Worm (Caenorhabditis elegans) whole organism, young adult: Measurements from ENCODE around the gene C06A6.2.

ENCODE experiments used
- B0261.1 ChIP-seq: sonication (generic microtip); optimal IDR thresholded peaks from 2 replicates; lab custom pipeline; 2016; ENCODE audit warnings: mild to moderate bottlenecking, missing genetic modification characterization, moderate library complexity, missing compliant biosample characterization
- C06A6.2 ChIP-seq: fragments of 200-800 bp; sonication (Bioruptor generic); conservative IDR thresholded peaks from 2 replicates; pipeline ENCODE4 v1.3.6; 2022; ENCODE audit warnings: missing genetic modification characterization, missing compliant biosample characterization
- F39B2.1 ChIP-seq: fragments of 200-800 bp; sonication (Bioruptor generic); IDR thresholded peaks from 2 replicates; pipeline ENCODE4 v1.3.6; 2022; ENCODE audit warnings: missing genetic modification reagents, missing genetic modification characterization, missing compliant biosample characterization
- F52B5.7 ChIP-seq: sonication (generic microtip); optimal IDR thresholded peaks from 2 replicates; lab custom pipeline; 2016; ENCODE audit warnings: mild to moderate bottlenecking, missing genetic modification characterization, missing compliant biosample characterization
- K11D2.4 ChIP-seq: fragments of 200-800 bp; sonication (Bioruptor generic); IDR thresholded peaks from 2 replicates; pipeline ENCODE4 v1.3.6; 2022; ENCODE audit warnings: missing genetic modification reagents, missing genetic modification characterization, missing compliant biosample characterization
- K12H6.12 ChIP-seq: fragments of 200-800 bp; sonication (Bioruptor generic); optimal IDR thresholded peaks from 2 replicates; lab custom pipeline; 2018; ENCODE audit warnings: mild to moderate bottlenecking, missing genetic modification characterization, missing compliant biosample characterization
- Y53G8AR.9 ChIP-seq: fragments of 200-800 bp; sonication (Bioruptor generic); conservative IDR thresholded peaks from 2 replicates; pipeline ENCODE4 v1.3.6; 2022; ENCODE audit warnings: missing genetic modification reagents, missing genetic modification characterization, missing compliant biosample characterization
- Y56A3A.18 ChIP-seq: fragments of 200-800 bp; sonication (Bioruptor generic); IDR thresholded peaks from 2 replicates; pipeline ENCODE4 v1.3.6; 2022; ENCODE audit warnings: missing genetic modification reagents, missing genetic modification characterization, missing compliant biosample characterization
- Y95B8A.8 ChIP-seq: fragments of 200-800 bp; sonication (Bioruptor generic); IDR thresholded peaks from 2 replicates; pipeline ENCODE4 v1.3.6; 2022; ENCODE audit warnings: missing genetic modification reagents, missing genetic modification characterization, missing compliant biosample characterization
- ZK185.1 ChIP-seq: sonication (generic microtip); optimal IDR thresholded peaks from 2 replicates; lab custom pipeline; 2016; ENCODE audit warnings: mild to moderate bottlenecking, missing genetic modification characterization, missing compliant biosample characterization; ENCODE audit not compliant: poor library complexity, severe bottlenecking
- akir-1 ChIP-seq: fragments of 200-800 bp; sonication (Bioruptor generic); optimal IDR thresholded peaks from 2 replicates; lab custom pipeline; 2018; ENCODE audit warnings: mild to moderate bottlenecking, missing genetic modification characterization, moderate library complexity, missing compliant biosample characterization
- aptf-2 ChIP-seq: fragments of 200-800 bp; sonication (Bioruptor generic); conservative IDR thresholded peaks from 2 replicates; pipeline ENCODE4 v1.3.6; 2022; ENCODE audit warnings: missing genetic modification reagents, missing genetic modification characterization, missing compliant biosample characterization
- athp-1 ChIP-seq: sonication (generic microtip); optimal IDR thresholded peaks from 2 replicates; lab custom pipeline; 2017; ENCODE audit warnings: mild to moderate bottlenecking, missing genetic modification characterization, missing compliant biosample characterization
- attf-6 ChIP-seq: fragments of 200-800 bp; sonication (Bioruptor generic); IDR thresholded peaks from 2 replicates; pipeline ENCODE4 v1.3.6; 2022; ENCODE audit warnings: missing genetic modification reagents, missing genetic modification characterization, missing compliant biosample characterization
- ccch-3 ChIP-seq: fragments of 200-800 bp; sonication (Bioruptor generic); optimal IDR thresholded peaks from 2 replicates; lab custom pipeline; 2018; ENCODE audit warnings: mild to moderate bottlenecking, missing genetic modification characterization, missing compliant biosample characterization
- ceh-79 ChIP-seq: sonication (generic microtip); optimal IDR thresholded peaks from 2 replicates; lab custom pipeline; 2017; ENCODE audit warnings: mild to moderate bottlenecking, missing genetic modification characterization, missing compliant biosample characterization
- ceh-91 ChIP-seq: fragments of 200-800 bp; sonication (Bioruptor generic); IDR thresholded peaks from 2 replicates; pipeline ENCODE4 v1.3.6; 2022; ENCODE audit warnings: missing genetic modification reagents, missing genetic modification characterization, missing compliant biosample characterization
- chd-7 ChIP-seq: sonication (generic microtip); optimal IDR thresholded peaks from 2 replicates; lab custom pipeline; 2016; ENCODE audit warnings: mild to moderate bottlenecking, missing genetic modification characterization, moderate library complexity, missing compliant biosample characterization
- die-1 ChIP-seq: sonication (generic microtip); optimal IDR thresholded peaks from 2 replicates; lab custom pipeline; 2016; ENCODE audit warnings: missing genotype, mild to moderate bottlenecking, missing genetic modification characterization, missing compliant biosample characterization
- dpl-1 ChIP-seq: fragments of 150-350 bp; optimal IDR thresholded peaks from 2 replicates; lab custom pipeline; 2014; ENCODE audit warnings: missing biosample characterization, missing genetic modification reagents, missing genetic modification characterization
- efl-1 ChIP-seq: fragments of 150-350 bp; optimal IDR thresholded peaks from 2 replicates; lab custom pipeline; 2014; ENCODE audit warnings: missing biosample characterization, missing genetic modification reagents, missing genetic modification characterization
- egl-18 ChIP-seq: fragments of 200-800 bp; sonication (Bioruptor generic); IDR thresholded peaks from 2 replicates; pipeline ENCODE4 v1.3.6; 2022; ENCODE audit warnings: missing genetic modification reagents, missing genetic modification characterization, missing compliant biosample characterization
- egl-44 ChIP-seq: fragments of 200-800 bp; sonication (Bioruptor generic); IDR thresholded peaks from 2 replicates; pipeline ENCODE4 v1.3.6; 2022; ENCODE audit warnings: missing genetic modification reagents, missing genetic modification characterization, missing compliant biosample characterization
- ekl-4 ChIP-seq: fragments of 200-800 bp; sonication (Bioruptor generic); IDR thresholded peaks from 2 replicates; pipeline ENCODE4 v1.3.6; 2022; ENCODE audit warnings: missing genetic modification reagents, missing genetic modification characterization, missing compliant biosample characterization
- ets-4 ChIP-seq: fragments of 200-800 bp; sonication (Bioruptor generic); optimal IDR thresholded peaks from 2 replicates; lab custom pipeline; 2018; ENCODE audit warnings: mild to moderate bottlenecking, missing genetic modification characterization, missing compliant biosample characterization
- fkh-3 ChIP-seq: sonication (generic microtip); optimal IDR thresholded peaks from 2 replicates; lab custom pipeline; 2016; ENCODE audit warnings: mild to moderate bottlenecking, missing genetic modification characterization, missing compliant biosample characterization
- gei-17 ChIP-seq: fragments of 200-800 bp; sonication (Bioruptor generic); optimal IDR thresholded peaks from 2 replicates; lab custom pipeline; 2018; ENCODE audit warnings: mild to moderate bottlenecking, missing genetic modification characterization, missing compliant biosample characterization
- him-1 ChIP-seq: sonication (generic microtip); optimal IDR thresholded peaks from 2 replicates; lab custom pipeline; 2016; ENCODE audit warnings: missing genotype, missing genetic modification reagents, missing genetic modification characterization, missing compliant biosample characterization
- hlh-12 ChIP-seq: sonication (generic microtip); optimal IDR thresholded peaks from 2 replicates; lab custom pipeline; 2016; ENCODE audit warnings: missing genetic modification characterization, missing compliant biosample characterization
- hmg-1.2 ChIP-seq: fragments of 200-800 bp; sonication (Bioruptor generic); IDR thresholded peaks from 2 replicates; pipeline ENCODE4 v1.3.6; 2022; ENCODE audit warnings: missing genetic modification reagents, missing genetic modification characterization, missing compliant biosample characterization
- hmg-20 ChIP-seq: fragments of 200-800 bp; sonication (Bioruptor generic); IDR thresholded peaks from 2 replicates; pipeline ENCODE4 v1.3.6; 2022; ENCODE audit warnings: missing genetic modification reagents, missing genetic modification characterization, missing compliant biosample characterization
- hsf-1 ChIP-seq: fragments of 200-800 bp; sonication (Bioruptor generic); IDR thresholded peaks from 2 replicates; pipeline ENCODE4 v1.3.6; 2022; ENCODE audit warnings: missing genetic modification reagents, missing genetic modification characterization, missing compliant biosample characterization
- lir-1 ChIP-seq: fragments of 200-800 bp; sonication (Bioruptor generic); conservative IDR thresholded peaks from 2 replicates; pipeline ENCODE4 v1.3.6; 2022; ENCODE audit warnings: missing genetic modification reagents, missing genetic modification characterization, missing compliant biosample characterization
- madf-10 ChIP-seq: sonication (generic microtip); optimal IDR thresholded peaks from 2 replicates; lab custom pipeline; 2016; ENCODE audit warnings: mild to moderate bottlenecking, missing genetic modification characterization, missing compliant biosample characterization
- mcd-1 ChIP-seq: fragments of 200-800 bp; sonication (Bioruptor generic); IDR thresholded peaks from 2 replicates; pipeline ENCODE4 v1.3.6; 2022; ENCODE audit warnings: missing genetic modification reagents, missing genetic modification characterization, missing compliant biosample characterization
- mes-4 ChIP-seq: sonication (generic microtip); optimal IDR thresholded peaks from 2 replicates; lab custom pipeline; 2016; ENCODE audit warnings: missing genotype, missing genetic modification characterization, missing compliant biosample characterization
- mxl-1 ChIP-seq: sonication (generic microtip); optimal IDR thresholded peaks from 2 replicates; lab custom pipeline; 2016; ENCODE audit warnings: missing genetic modification characterization, missing compliant biosample characterization
- rpc-1 ChIP-seq, 2 experiments: fragments of 150-350 bp in 1 of 2; sonication (generic microtip) in 1 of 2; optimal IDR thresholded peaks; 2 replicates each; lab custom pipeline; 2014 to 2018; ENCODE audit warnings: missing biosample characterization in 1 of 2, missing genetic modification characterization in 1 of 2, missing genetic modification reagents in 1 of 2, missing genotype in 1 of 2
- sdz-38 ChIP-seq: sonication (generic microtip); optimal IDR thresholded peaks from 2 replicates; lab custom pipeline; 2016; ENCODE audit warnings: missing genotype, missing genetic modification characterization, missing compliant biosample characterization
- snpc-1.3 ChIP-seq: sonication (generic microtip); optimal IDR thresholded peaks from 2 replicates; lab custom pipeline; 2017; ENCODE audit warnings: missing genetic modification characterization, mild to moderate bottlenecking, missing compliant biosample characterization, antibody characterized with exemption, moderate library complexity, missing genotype, missing genetic modification reagents; ENCODE audit not compliant: insufficient read depth
- snpc-4 ChIP-seq, 5 experiments: fragments of 150-350 bp in 1 of 5; sonication (generic microtip) in 4 of 5; optimal IDR thresholded peaks; 2 replicates each; lab custom pipeline; 2014 to 2018; ENCODE audit warnings: missing genetic modification characterization in 5 of 5, missing biosample characterization in 3 of 5, antibody characterized with exemption in 2 of 5, mild to moderate bottlenecking in 2 of 5, missing compliant biosample characterization in 2 of 5, missing genotype in 2 of 5, moderate library complexity in 2 of 5, missing genetic modification reagents in 1 of 5
- somi-1 ChIP-seq: fragments of 200-800 bp; sonication (Bioruptor generic); optimal IDR thresholded peaks from 2 replicates; lab custom pipeline; 2018; ENCODE audit warnings: mild to moderate bottlenecking, missing genetic modification characterization, missing compliant biosample characterization
- sptf-2 ChIP-seq: fragments of 200-800 bp; sonication (Bioruptor generic); optimal IDR thresholded peaks from 2 replicates; lab custom pipeline; 2018; ENCODE audit warnings: mild to moderate bottlenecking, missing genetic modification characterization, missing compliant biosample characterization
- tbp1 ChIP-seq: fragments of 200-800 bp; sonication (Bioruptor generic); optimal IDR thresholded peaks from 2 replicates; lab custom pipeline; 2018; ENCODE audit warnings: mild to moderate bottlenecking, missing genetic modification characterization, missing compliant biosample characterization
- zfh-2 ChIP-seq: fragments of 200-800 bp; sonication (Bioruptor generic); conservative IDR thresholded peaks from 2 replicates; pipeline ENCODE4 v1.3.6; 2022; ENCODE audit warnings: missing genetic modification reagents, missing genetic modification characterization, missing compliant biosample characterization
- ztf-25 ChIP-seq: fragments of 200-800 bp; sonication (Bioruptor generic); IDR thresholded peaks from 2 replicates; pipeline ENCODE4 v1.3.6; 2022; ENCODE audit warnings: missing genetic modification reagents, missing genetic modification characterization, missing compliant biosample characterization
- ztf-26 ChIP-seq: sonication (generic microtip); optimal IDR thresholded peaks from 2 replicates; lab custom pipeline; 2017; ENCODE audit warnings: missing genetic modification characterization, missing compliant biosample characterization
- ztf-6 ChIP-seq: fragments of 200-800 bp; sonication (Bioruptor generic); IDR thresholded peaks from 2 replicates; pipeline ENCODE4 v1.3.6; 2022; ENCODE audit warnings: missing genetic modification reagents, missing genetic modification characterization, missing compliant biosample characterization

The C06A6.2 gene

DNA sequence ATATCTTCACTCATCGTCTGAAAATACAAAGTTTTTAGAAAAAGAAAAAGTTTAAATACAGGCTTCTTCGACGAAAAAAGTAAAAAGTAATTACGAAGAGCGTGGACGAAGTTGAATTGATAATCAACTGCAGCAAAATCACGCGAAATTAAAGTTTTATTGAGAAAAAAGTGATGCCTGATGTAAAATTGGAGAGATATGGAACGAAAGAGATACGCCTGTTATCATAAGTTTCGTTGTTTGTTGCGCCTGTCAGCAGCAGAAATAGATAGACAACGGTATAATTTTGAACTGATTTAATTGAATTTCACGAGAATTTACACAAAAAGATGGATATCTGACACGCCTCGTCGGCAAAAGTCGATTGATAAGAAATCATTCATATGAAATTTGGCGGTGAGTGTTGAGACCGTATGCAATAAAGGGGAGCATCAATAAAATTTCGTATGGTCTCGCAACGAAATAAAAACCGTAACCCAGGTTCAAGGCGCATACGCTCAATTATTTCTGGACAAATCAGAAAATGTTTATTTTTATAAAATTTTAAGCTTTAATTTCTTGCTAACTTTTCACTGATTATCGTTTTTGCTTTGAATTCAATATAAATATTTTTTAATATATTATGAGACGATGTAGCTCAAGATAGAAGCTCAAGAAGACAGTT lies 17.0 kb upstream of the C06A6.2 start, which contains the start of gene C06A6.4 (continued):
- TF ChIP-seq gei-17 (GFP tag; lab: Kevin White, UChicago), result no peak
- TF ChIP-seq efl-1, result peak; percentile 80
- TF ChIP-seq Y56A3A.18 (GFP tag; lab: Robert Waterston, UW), result no peak
- 0 out of 2 replicates have a peak, but pooled peaks have one; percentile 10 for TF ChIP-seq mcd-1 (GFP tag; lab: Robert Waterston, UW)
- no peak for TF ChIP-seq fkh-3 (tag; lab: Kevin White, UChicago)
- TF ChIP-seq lir-1, result no peak
- TF ChIP-seq ztf-25 (GFP tag; lab: Robert Waterston, UW), result no peak
- TF ChIP-seq snpc-4 (GFP tag; optimal IDR thresholded peaks at IDR 0.05; lab: Kevin White, UChicago), result no peak
- TF ChIP-seq snpc-4 (tag; optimal IDR thresholded peaks at IDR 0.05; lab: Kevin White, UChicago), result peak in 2 of 4 experiments; percentile 10 to 36
- no peak for TF ChIP-seq Y95B8A.8 (GFP tag; lab: Robert Waterston, UW)
- TF ChIP-seq B0261.1 (tag; lab: Kevin White, UChicago), result no peak
- TF ChIP-seq mes-4, result no peak
- no peak for TF ChIP-seq aptf-2 (GFP tag; lab: Robert Waterston, UW)
- TF ChIP-seq tbp1 (GFP tag; lab: Kevin White, UChicago), result peak; percentile 19
- 0 out of 2 replicates have a peak, but pooled peaks have one; percentile 11 for TF ChIP-seq hmg-1.2
- TF ChIP-seq ccch-3 (GFP tag; lab: Kevin White, UChicago), result no peak
- no peak for TF ChIP-seq hsf-1
- TF ChIP-seq akir-1 (GFP tag; lab: Kevin White, UChicago), result no peak
- no peak for TF ChIP-seq ztf-26 (tag; lab: Kevin White, UChicago)
- TF ChIP-seq ZK185.1, result no peak
- no peak for TF ChIP-seq hmg-20 (GFP tag; lab: Robert Waterston, UW)
- TF ChIP-seq hlh-12 (tag; lab: Kevin White, UChicago), result no peak
- TF ChIP-seq snpc-1.3 (tag; lab: Kevin White, UChicago), result no peak
- no peak for TF ChIP-seq ekl-4 (GFP tag; lab: Robert Waterston, UW)
- no peak for TF ChIP-seq zfh-2 (GFP tag; lab: Robert Waterston, UW)
- no peak for TF ChIP-seq die-1 (tag; lab: Kevin White, UChicago)
- peak; percentile 45 for TF ChIP-seq dpl-1 (GFP tag; lab: Kevin White, UChicago)
- TF ChIP-seq mxl-1, result no peak
- peak; percentile 6 for TF ChIP-seq him-1 (tag; lab: Kevin White, UChicago)
- TF ChIP-seq ztf-6 (GFP tag; lab: Robert Waterston, UW), result no peak
- no peak for TF ChIP-seq sdz-38
- TF ChIP-seq madf-10 (tag; lab: Kevin White, UChicago), result no peak
- TF ChIP-seq ets-4 (GFP tag; lab: Kevin White, UChicago), result no peak
- no peak for TF ChIP-seq rpc-1 (optimal IDR thresholded peaks at IDR 0.05; lab: Kevin White, UChicago)
- TF ChIP-seq rpc-1 (tag; optimal IDR thresholded peaks at IDR 0.05; lab: Kevin White, UChicago), result no peak
- TF ChIP-seq ceh-79, result no peak
- TF ChIP-seq athp-1 (tag; lab: Kevin White, UChicago), result no peak
- no peak for TF ChIP-seq attf-6 (GFP tag; lab: Robert Waterston, UW)
- no peak for TF ChIP-seq F39B2.1
- TF ChIP-seq somi-1 (GFP tag; lab: Kevin White, UChicago), result no peak
- TF ChIP-seq ceh-91 (GFP tag; lab: Robert Waterston, UW), result peak; percentile 64
- TF ChIP-seq chd-7 (tag; lab: Kevin White, UChicago), result no peak
- TF ChIP-seq sptf-2, result no peak
- no peak for TF ChIP-seq egl-44
- no peak for TF ChIP-seq egl-18 (GFP tag; lab: Robert Waterston, UW)
- no peak for TF ChIP-seq C06A6.2 (GFP tag; lab: Robert Waterston, UW)
- TF ChIP-seq F52B5.7 (tag; lab: Kevin White, UChicago), result no peak
- TF ChIP-seq K11D2.4 (GFP tag; lab: Robert Waterston, UW), result no peak
- no peak for TF ChIP-seq K12H6.12 (tag; lab: Kevin White, UChicago)
- no peak for TF ChIP-seq Y53G8AR.9 (GFP tag; lab: Robert Waterston, UW)
